Fruit fly (Drosophila melanogaster) whole organism, embryonic: ENCODE measurements around the gene CG8326.

Source experiments
- Atf3 ChIP-seq: fragments of 200-800 bp; sonication (Bioruptor generic); optimal IDR thresholded peaks from 3 replicates; lab custom pipeline; 2016; ENCODE audit warnings: missing biosample characterization, missing genetic modification characterization
- CG10147 ChIP-seq: fragments of 200-800 bp; sonication (Bioruptor generic); optimal IDR thresholded peaks from 2 replicates; lab custom pipeline; 2019; ENCODE audit warnings: missing biosample characterization, mild to moderate bottlenecking, missing genetic modification characterization, moderate library complexity
- CG13424 ChIP-seq: fragments of 200-800 bp; sonication (Bioruptor generic); optimal IDR thresholded peaks from 2 replicates; lab custom pipeline; 2019; ENCODE audit warnings: missing biosample characterization, mild to moderate bottlenecking, missing genetic modification characterization, moderate library complexity
- CG14710 ChIP-seq: fragments of 200-800 bp; sonication (Bioruptor generic); optimal IDR thresholded peaks from 3 replicates; lab custom pipeline; 2019; ENCODE audit warnings: missing biosample characterization, mild to moderate bottlenecking, missing genetic modification characterization, moderate library complexity
- CG14860 ChIP-seq: fragments of 200-800 bp; sonication (Bioruptor generic); IDR thresholded peaks from 3 replicates; pipeline ENCODE4 v1.3.6; 2022; ENCODE audit warnings: missing biosample characterization, missing genetic modification characterization; ENCODE audit not compliant: partially characterized antibody
- CG15479 ChIP-seq: fragments of 200-800 bp; sonication (Bioruptor generic); optimal IDR thresholded peaks from 3 replicates; lab custom pipeline; 2019; ENCODE audit warnings: missing biosample characterization, mild to moderate bottlenecking, missing genetic modification characterization, moderate library complexity
- CG15601 ChIP-seq: fragments of 200-800 bp; sonication (Bioruptor generic); optimal IDR thresholded peaks from 3 replicates; lab custom pipeline; 2019; ENCODE audit warnings: missing biosample characterization, mild to moderate bottlenecking, missing genetic modification characterization, moderate library complexity
- CG15696 ChIP-seq: fragments of 200-800 bp; sonication (Bioruptor generic); optimal IDR thresholded peaks from 2 replicates; lab custom pipeline; 2019; ENCODE audit warnings: missing biosample characterization, mild to moderate bottlenecking, missing genetic modification characterization, moderate library complexity
- CG1603 ChIP-seq: fragments of 200-800 bp; sonication (Bioruptor generic); optimal IDR thresholded peaks from 2 replicates; lab custom pipeline; 2019; ENCODE audit warnings: missing biosample characterization, mild to moderate bottlenecking, missing genetic modification characterization, moderate library complexity
- CG16815 ChIP-seq: fragments of 200-800 bp; sonication (Bioruptor generic); optimal IDR thresholded peaks from 3 replicates; lab custom pipeline; 2017; ENCODE audit warnings: missing biosample characterization, mild to moderate bottlenecking, missing genetic modification characterization
- CG17186 ChIP-seq: fragments of 200-800 bp; sonication (Bioruptor generic); optimal IDR thresholded peaks from 3 replicates; lab custom pipeline; 2017; ENCODE audit warnings: missing biosample characterization, missing genetic modification reagents, missing genetic modification characterization
- CG18599 ChIP-seq: fragments of 200-800 bp; sonication (Bioruptor generic); optimal IDR thresholded peaks from 3 replicates; lab custom pipeline; 2017; ENCODE audit warnings: missing biosample characterization, missing genetic modification characterization, mild to moderate bottlenecking, moderate library complexity, missing genetic modification reagents
- CG18619 ChIP-seq: fragments of 200-800 bp; sonication (Bioruptor generic); optimal IDR thresholded peaks from 3 replicates; lab custom pipeline; 2017; ENCODE audit warnings: missing biosample characterization, mild to moderate bottlenecking, missing genetic modification characterization
- CG3163 ChIP-seq: fragments of 200-800 bp; sonication (Bioruptor generic); optimal IDR thresholded peaks from 3 replicates; lab custom pipeline; 2016; ENCODE audit warnings: missing biosample characterization, missing genetic modification characterization
- CG43689 ChIP-seq: fragments of 200-800 bp; sonication (Bioruptor generic); IDR thresholded peaks from 2 replicates; pipeline ENCODE4 v1.3.6; 2022; ENCODE audit warnings: missing biosample characterization, missing genetic modification characterization
- CG6654 ChIP-seq: fragments of 200-800 bp; sonication (Bioruptor generic); optimal IDR thresholded peaks from 2 replicates; lab custom pipeline; 2017; ENCODE audit warnings: missing biosample characterization, mild to moderate bottlenecking, missing genetic modification characterization
- CG6689 ChIP-seq: fragments of 200-800 bp; sonication (Bioruptor generic); IDR thresholded peaks from 2 replicates; pipeline ENCODE4 v1.3.6; 2022; ENCODE audit warnings: missing biosample characterization, missing genetic modification characterization
- CG7556 ChIP-seq: fragments of 200-800 bp; sonication (Bioruptor generic); optimal IDR thresholded peaks from 2 replicates; lab custom pipeline; 2017; ENCODE audit warnings: missing biosample characterization, mild to moderate bottlenecking, missing genetic modification characterization
- CG8290 ChIP-seq, 3 experiments: fragments of 200-800 bp; sonication (Bioruptor generic); optimal IDR thresholded peaks; 2 replicates each; lab custom pipeline; 2016 to 2019; ENCODE audit warnings: missing biosample characterization in 3 of 3, missing genetic modification characterization in 3 of 3, mild to moderate bottlenecking in 2 of 3, moderate library complexity in 1 of 3
- CTCF ChIP-seq: fragments of 200-800 bp; sonication (Bioruptor generic); optimal IDR thresholded peaks from 2 replicates; lab custom pipeline; 2017; ENCODE audit warnings: missing biosample characterization, mild to moderate bottlenecking, missing genetic modification characterization, moderate library complexity
- Elba2 ChIP-seq: fragments of 200-800 bp; sonication (Bioruptor generic); optimal IDR thresholded peaks from 3 replicates; lab custom pipeline; 2016; ENCODE audit warnings: missing biosample characterization, missing genetic modification characterization
- Fer1 ChIP-seq: fragments of 200-800 bp; sonication (Bioruptor generic); optimal IDR thresholded peaks from 2 replicates; lab custom pipeline; 2017; ENCODE audit warnings: missing biosample characterization, mild to moderate bottlenecking, missing genetic modification characterization
- Hand ChIP-seq: fragments of 200-800 bp; sonication (Bioruptor generic); optimal IDR thresholded peaks from 2 replicates; lab custom pipeline; 2017; ENCODE audit warnings: mild to moderate bottlenecking, missing biosample characterization, missing genetic modification reagents, missing genetic modification characterization
- MTF-1 ChIP-seq: fragments of 200-800 bp; sonication (Bioruptor generic); optimal IDR thresholded peaks from 2 replicates; lab custom pipeline; 2018; ENCODE audit warnings: missing biosample characterization, mild to moderate bottlenecking, missing genetic modification characterization, borderline replicate concordance
- NC2α ChIP-seq: fragments of 200-800 bp; sonication (Bioruptor generic); optimal IDR thresholded peaks from 2 replicates; lab custom pipeline; 2016; ENCODE audit warnings: missing biosample characterization, missing genetic modification characterization
- NC2β ChIP-seq: fragments of 200-800 bp; sonication (Bioruptor generic); optimal IDR thresholded peaks from 2 replicates; lab custom pipeline; 2016; ENCODE audit warnings: missing biosample characterization, missing genetic modification characterization
- Oaz ChIP-seq: fragments of 200-800 bp; sonication (Bioruptor generic); IDR thresholded peaks from 2 replicates; pipeline ENCODE4 v1.3.6; 2022; ENCODE audit warnings: missing biosample characterization, missing genetic modification characterization
- Optix ChIP-seq: fragments of 200-800 bp; sonication (Bioruptor generic); IDR thresholded peaks from 3 replicates; pipeline ENCODE4 v1.3.6; 2022; ENCODE audit warnings: missing biosample characterization, missing genetic modification characterization
- Pdp1 ChIP-seq, 2 experiments: fragments of 200-800 bp; sonication (Bioruptor generic); optimal IDR thresholded peaks; 3 replicates each; lab custom pipeline; 2016; ENCODE audit warnings: missing biosample characterization in 2 of 2, missing genetic modification characterization in 2 of 2, mild to moderate bottlenecking in 1 of 2, moderate library complexity in 1 of 2
- Rx ChIP-seq: fragments of 200-800 bp; sonication (Bioruptor generic); IDR thresholded peaks from 2 replicates; pipeline ENCODE4 v1.3.6; 2022; ENCODE audit warnings: missing biosample characterization, missing genetic modification characterization
- Sin3A ChIP-seq: fragments of >200 bp; optimal IDR thresholded peaks from 2 replicates; lab custom pipeline; 2018
- Six4 ChIP-seq: fragments of 200-800 bp; sonication (Bioruptor generic); optimal IDR thresholded peaks from 2 replicates; lab custom pipeline; 2016; ENCODE audit warnings: missing biosample characterization, missing genetic modification characterization
- Vsx1 ChIP-seq: fragments of 200-800 bp; sonication (Bioruptor generic); optimal IDR thresholded peaks from 2 replicates; lab custom pipeline; 2017; ENCODE audit warnings: missing biosample characterization, mild to moderate bottlenecking, missing genetic modification characterization, missing genetic modification reagents
- al ChIP-seq: fragments of 200-800 bp; sonication (Bioruptor generic); IDR thresholded peaks from 2 replicates; pipeline ENCODE4 v1.3.6; 2022; ENCODE audit warnings: missing biosample characterization, missing genetic modification characterization
- amos ChIP-seq: fragments of 200-800 bp; sonication (Bioruptor generic); IDR thresholded peaks from 2 replicates; pipeline ENCODE4 v1.3.6; 2022; ENCODE audit warnings: missing biosample characterization, missing genetic modification characterization; ENCODE audit not compliant: partially characterized antibody
- ash1 ChIP-seq: fragments of 200-800 bp; sonication (Bioruptor generic); optimal IDR thresholded peaks from 2 replicates; lab custom pipeline; 2018; ENCODE audit warnings: missing biosample characterization, mild to moderate bottlenecking, missing genetic modification characterization
- bbx ChIP-seq: fragments of 200-800 bp; sonication (Bioruptor generic); IDR thresholded peaks from 2 replicates; pipeline ENCODE4 v1.3.6; 2022; ENCODE audit warnings: missing biosample characterization, missing genetic modification characterization; ENCODE audit not compliant: partially characterized antibody
- bigmax ChIP-seq: fragments of 200-800 bp; sonication (Bioruptor generic); optimal IDR thresholded peaks from 2 replicates; lab custom pipeline; 2018; ENCODE audit warnings: missing biosample characterization, mild to moderate bottlenecking, missing genetic modification characterization
- cas ChIP-seq: fragments of 200-800 bp; sonication (Bioruptor generic); IDR thresholded peaks from 2 replicates; pipeline ENCODE4 v1.3.6; 2022; ENCODE audit warnings: missing biosample characterization, missing genetic modification characterization
- corto ChIP-seq: fragments of 200-800 bp; sonication (Bioruptor generic); optimal IDR thresholded peaks from 2 replicates; lab custom pipeline; 2016; ENCODE audit warnings: missing biosample characterization, mild to moderate bottlenecking, missing genetic modification characterization, moderate library complexity
- fd96Cb ChIP-seq: fragments of 200-800 bp; sonication (Bioruptor generic); optimal IDR thresholded peaks from 2 replicates; lab custom pipeline; 2018; ENCODE audit warnings: missing biosample characterization, mild to moderate bottlenecking, missing genetic modification characterization, moderate library complexity
- fu2 ChIP-seq: fragments of 200-800 bp; sonication (Bioruptor generic); optimal IDR thresholded peaks from 2 replicates; lab custom pipeline; 2016; ENCODE audit warnings: missing biosample characterization, missing genetic modification characterization
- mam ChIP-seq: fragments of 200-800 bp; sonication (Bioruptor generic); optimal IDR thresholded peaks from 3 replicates; lab custom pipeline; 2016; ENCODE audit warnings: missing biosample characterization, missing genetic modification characterization
- p53 ChIP-seq: fragments of 200-800 bp; sonication (Bioruptor generic); optimal IDR thresholded peaks from 2 replicates; lab custom pipeline; 2016; ENCODE audit warnings: missing biosample characterization, missing genetic modification characterization
- pb ChIP-seq: fragments of 200-800 bp; sonication (Bioruptor generic); optimal IDR thresholded peaks from 3 replicates; lab custom pipeline; 2016; ENCODE audit warnings: missing biosample characterization, missing genetic modification characterization
- sd ChIP-seq: fragments of 200-800 bp; sonication (Bioruptor generic); optimal IDR thresholded peaks from 3 replicates; lab custom pipeline; 2018; ENCODE audit warnings: missing biosample characterization, mild to moderate bottlenecking, missing genetic modification characterization, moderate library complexity
- tap ChIP-seq: fragments of 200-800 bp; optimal IDR thresholded peaks from 3 replicates; lab custom pipeline; 2019; ENCODE audit warnings: missing biosample characterization, mild to moderate bottlenecking, missing genetic modification characterization, moderate library complexity
- vfl ChIP-seq: fragments of 200-800 bp; sonication (Bioruptor generic); optimal IDR thresholded peaks from 2 replicates; lab custom pipeline; 2016; ENCODE audit warnings: missing biosample characterization, missing genetic modification characterization
- wdn ChIP-seq: fragments of 200-800 bp; sonication (Bioruptor generic); IDR thresholded peaks from 2 replicates; pipeline ENCODE4 v1.3.6; 2022; ENCODE audit warnings: missing biosample characterization, missing genetic modification characterization
- zfh2 ChIP-seq: fragments of 200-800 bp; sonication (Bioruptor generic); optimal IDR thresholded peaks from 2 replicates; lab custom pipeline; 2016; ENCODE audit warnings: missing biosample characterization, missing genetic modification characterization

Gene CG8326

DNA sequence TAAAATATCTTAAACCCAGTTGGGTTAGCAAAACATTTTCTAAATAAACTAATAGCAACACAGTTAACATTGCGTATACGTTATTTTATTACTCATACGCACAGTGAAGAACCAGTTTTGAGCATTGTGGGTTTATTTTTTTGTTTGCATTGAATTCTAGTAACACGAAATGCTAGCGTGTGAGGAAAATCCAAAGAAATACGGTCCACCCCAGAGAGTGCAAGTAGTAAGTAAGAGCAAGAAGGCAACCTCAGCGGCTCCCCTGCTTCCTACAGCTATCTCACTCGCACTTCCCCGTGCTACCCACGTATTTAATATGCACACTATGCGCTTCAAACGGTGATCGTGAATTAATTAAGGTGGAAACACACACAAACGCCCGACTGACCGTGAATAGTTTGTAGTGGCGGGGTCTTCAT, 4.3 kb downstream of the CG8326 start (continued):
- TF ChIP-seq CG6654 (GFP tag; lab: Kevin White, UChicago) (peak; percentile 70), CG15696 (tag; lab: Kevin White, UChicago) (peak; percentile 56), Atf3 (GFP tag; lab: Kevin White, UChicago) (peak; percentile 22), Rx (peak; percentile 32; the same call in 1 of the 2 replicates), CG14710 (tag; lab: Kevin White, UChicago) (peak; percentile 65), zfh2 (GFP tag; lab: Kevin White, UChicago) (peak; percentile 82), CG16815 (GFP tag; lab: Kevin White, UChicago) (peak; percentile 62), cas (GFP tag; lab: Robert Waterston, UW) (0 out of 2 replicates have a peak, but pooled peaks have one; percentile 35), CG15479 (GFP tag; lab: Kevin White, UChicago) (no peak), CG18599 (peak; percentile 92), tap (tag; lab: Kevin White, UChicago) (peak; percentile 93), Fer1 (peak; percentile 95), MTF-1 (GFP tag; lab: Kevin White, UChicago) (peak; percentile 69), Pdp1 (GFP tag; optimal IDR thresholded peaks at IDR 0.05; lab: Kevin White, UChicago) (peak; percentile 65 to 79), Hand (GFP tag; lab: Kevin White, UChicago) (peak; percentile 79), bigmax (GFP tag; lab: Kevin White, UChicago) (no peak), CG6689 (GFP tag; lab: Robert Waterston, UW) (peak; percentile 83), wdn (GFP tag; lab: Robert Waterston, UW) (peak; percentile 74), Vsx1 (GFP tag; lab: Kevin White, UChicago) (peak; percentile 76), CG15601 (tag; lab: Kevin White, UChicago) (peak; percentile 73), bbx (GFP tag; lab: Robert Waterston, UW) (no peak), Elba2 (GFP tag; lab: Kevin White, UChicago) (no peak), CG1603 (tag; lab: Kevin White, UChicago) (peak; percentile 81), Six4 (GFP tag; lab: Kevin White, UChicago) (peak; percentile 72), sd (tag; lab: Kevin White, UChicago) (peak; percentile 71), fd96Cb (tag; lab: Kevin White, UChicago) (peak; percentile 83), al (peak; percentile 69), CTCF (GFP tag; lab: Kevin White, UChicago) (peak; percentile 66), Optix (peak; percentile 64; the same call in 2 of the 3 replicates), vfl (peak; percentile 75), p53 (GFP tag; lab: Kevin White, UChicago) (no peak), amos (GFP tag; lab: Robert Waterston, UW) (no peak), CG3163 (peak; percentile 10), CG18619 (GFP tag; lab: Kevin White, UChicago) (peak; percentile 86), CG13424 (tag; lab: Kevin White, UChicago) (peak; percentile 93), CG8290 (GFP tag; optimal IDR thresholded peaks at IDR 0.05; lab: Kevin White, UChicago) (peak; percentile 32), CG8290 (tag; optimal IDR thresholded peaks at IDR 0.05; lab: Kevin White, UChicago) (peak in 1 of 2 experiments; percentile 89), CG7556 (GFP tag; lab: Kevin White, UChicago) (peak; percentile 91), CG43689 (0 out of 2 replicates have a peak, but pooled peaks have one; percentile 28), CG17186 (GFP tag; lab: Kevin White, UChicago) (peak; percentile 52), corto (GFP tag; lab: Kevin White, UChicago) (peak; percentile 67), CG10147 (GFP tag; lab: Kevin White, UChicago) (peak; percentile 87), pb (GFP tag; lab: Kevin White, UChicago) (peak; percentile 88), NC2β (GFP tag; lab: Kevin White, UChicago) (peak; percentile 55), ash1 (peak; percentile 38), NC2α (GFP tag; lab: Kevin White, UChicago) (peak; percentile 46), mam (GFP tag; lab: Kevin White, UChicago) (peak; percentile 84), CG14860 (no peak), Oaz (peak; percentile 77), Sin3A (lab: Kevin White, UChicago) (no peak), fu2 (GFP tag; lab: Kevin White, UChicago) (peak; percentile 76)
